Worm (Caenorhabditis elegans): ENCODE measurements around the gene clp-7.

DNA sequence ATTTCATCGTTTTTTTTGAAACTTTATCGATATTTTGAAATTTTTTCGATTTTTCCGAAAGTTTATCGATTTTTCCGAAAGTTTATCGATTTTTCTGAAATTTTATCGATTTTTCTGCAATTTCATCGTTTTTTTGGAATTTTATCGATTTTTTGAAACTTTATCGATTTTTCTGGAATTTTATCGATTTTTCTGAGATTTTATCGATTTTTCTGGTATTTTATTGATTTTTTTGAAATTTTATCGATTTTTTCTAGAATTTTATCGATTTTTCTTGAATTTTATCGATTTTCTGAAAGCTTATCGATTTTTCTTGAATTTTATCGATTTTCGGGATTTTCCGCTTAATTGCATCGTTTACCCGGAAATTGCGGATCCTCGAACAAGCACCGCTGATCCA is 2.3 kb downstream of the clp-7 start:
- TF ChIP-seq mdl-1 (tag; optimal IDR thresholded peaks at IDR 0.05): no peak
- TF ChIP-seq hlh-11 (tag; optimal IDR thresholded peaks at IDR 0.05): no peak
- no peak for TF ChIP-seq F37D6.2 (tag; optimal IDR thresholded peaks at IDR 0.05)
- no peak for TF ChIP-seq lin-15B (tag; optimal IDR thresholded peaks at IDR 0.05)
- TF ChIP-seq cey-2 (tag; optimal IDR thresholded peaks at IDR 0.05; ENCODE audit: borderline replicate concordance, insufficient read depth): no peak
- TF ChIP-seq ama-1 (optimal IDR thresholded peaks at IDR 0.05): no peak
